Fruit fly (Drosophila melanogaster) Kc167 (cell line): ENCODE results near the gene PolrMT.

Source experiments
- Myc ChIP-seq: fragments of >200 bp; optimal IDR thresholded peaks from 2 replicates; lab custom pipeline; 2017; ENCODE audit warnings: missing external identifiers
- Sin3A ChIP-seq: fragments of >200 bp; optimal IDR thresholded peaks from 2 replicates; lab custom pipeline; 2018; ENCODE audit warnings: missing external identifiers
- h ChIP-seq: fragments of >200 bp; optimal IDR thresholded peaks from 3 replicates; lab custom pipeline; 2018; ENCODE audit warnings: missing external identifiers
- insv ChIP-seq: fragments of >200 bp; optimal IDR thresholded peaks from 3 replicates; lab custom pipeline; 2018; ENCODE audit warnings: missing external identifiers
- psq ChIP-seq: fragments of >200 bp; optimal IDR thresholded peaks from 2 replicates; lab custom pipeline; 2017; ENCODE audit warnings: missing external identifiers
- ttk ChIP-seq: sonication (Bioruptor generic); optimal IDR thresholded peaks from 2 replicates; lab custom pipeline; 2017; ENCODE audit warnings: missing external identifiers

DNA sequence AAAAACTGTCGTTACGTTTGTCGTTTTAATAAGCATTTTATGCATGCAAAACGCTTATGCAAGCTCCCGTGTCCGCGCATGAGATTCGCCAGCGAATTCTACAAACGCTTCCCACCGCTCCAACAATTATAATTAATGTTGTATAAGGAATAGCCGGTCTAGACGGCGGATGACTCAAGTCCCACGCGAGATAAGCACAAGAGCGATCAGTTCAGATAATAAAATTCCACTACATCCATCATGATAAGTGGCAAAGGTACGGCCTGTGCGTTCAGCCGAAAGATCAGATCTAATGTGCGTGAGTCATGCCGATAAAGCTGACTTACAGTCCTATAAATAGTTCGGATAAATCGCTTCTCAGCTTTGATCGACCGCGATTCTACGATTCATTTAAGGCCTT is 18.4 kb upstream of the PolrMT start:
- TF ChIP-seq h (lab: Kevin White, UChicago) (no peak), Sin3A (lab: Kevin White, UChicago) (no peak), ttk (no peak), psq (lab: Kevin White, UChicago) (no peak), Myc (no peak), insv (lab: Kevin White, UChicago) (no peak)
